Fruit fly (Drosophila melanogaster) whole organism, wandering third instar larva: ENCODE data around the gene Uch-L5.

Experiments
- Myc ChIP-seq: fragments of >200 bp; optimal IDR thresholded peaks from 2 replicates; lab custom pipeline; 2017
- brk ChIP-seq: fragments of 200-800 bp; sonication (Bioruptor generic); optimal IDR thresholded peaks from 2 replicates; lab custom pipeline; 2016; ENCODE audit warnings: missing biosample characterization, mild to moderate bottlenecking, missing genetic modification characterization
- psq ChIP-seq: fragments of 200-800 bp; sonication (Bioruptor generic); optimal IDR thresholded peaks from 3 replicates; lab custom pipeline; 2017; ENCODE audit warnings: missing biosample characterization, mild to moderate bottlenecking, missing genetic modification characterization, moderate library complexity
- sage ChIP-seq: fragments of 200-800 bp; sonication (Bioruptor generic); optimal IDR thresholded peaks from 2 replicates; lab custom pipeline; 2016; ENCODE audit warnings: missing biosample characterization, mild to moderate bottlenecking, missing genetic modification characterization
- usp ChIP-seq: fragments of >200 bp; optimal IDR thresholded peaks from 2 replicates; lab custom pipeline; 2017; ENCODE audit warnings: missing biosample characterization, missing genetic modification characterization

dm6 chr3L:9504530-9504929, 27.8 kb upstream of the Uch-L5 start:
- no peak for TF ChIP-seq brk
- TF ChIP-seq sage = no peak
- TF ChIP-seq usp (GFP tag; lab: Kevin White, UChicago) = no peak
- TF ChIP-seq psq (GFP tag; lab: Kevin White, UChicago) = no peak
- no peak for TF ChIP-seq Myc
